Fruit fly (Drosophila melanogaster): ENCODE measurements around the gene CG32262.

- TF ChIP-seq CG8159 (tag; optimal IDR thresholded peaks at IDR 0.05) = no peak
- TF ChIP-seq CG14655 (GFP tag; optimal IDR thresholded peaks at IDR 0.05) = no peak
Observed at dm6 chr3L:3764338-3764737, 45.7 kb downstream of the CG32262 start.
